Worm (Caenorhabditis elegans) whole organism, L2 larva: Measurements from ENCODE around the gene cyp-14A3.

Source experiments
- dmd-4 ChIP-seq: sonication (generic microtip); optimal IDR thresholded peaks from 2 replicates; lab custom pipeline; 2017; ENCODE audit warnings: missing biosample characterization, missing genetic modification characterization
- elt-3 ChIP-seq: sonication (generic microtip); optimal IDR thresholded peaks from 2 replicates; lab custom pipeline; 2017; ENCODE audit warnings: missing biosample characterization, missing genetic modification characterization
- lin-13 ChIP-seq: fragments of 150-350 bp; optimal IDR thresholded peaks from 2 replicates; lab custom pipeline; 2014; ENCODE audit warnings: missing biosample characterization, missing genetic modification reagents, missing genetic modification characterization
- nhr-25 ChIP-seq: fragments of 150-350 bp; sonication (generic microtip); optimal IDR thresholded peaks from 3 replicates; lab custom pipeline; 2014; ENCODE audit warnings: missing biosample characterization, missing genetic modification characterization
- sma-9 ChIP-seq, 2 experiments: fragments of 150-350 bp in 1 of 2; sonication (generic microtip) in 1 of 2; optimal IDR thresholded peaks; 2 replicates each; lab custom pipeline; 2014 to 2016; ENCODE audit warnings: missing genetic modification characterization in 2 of 2, mild to moderate bottlenecking in 1 of 2, missing biosample characterization in 1 of 2, missing compliant biosample characterization in 1 of 2, missing genetic modification reagents in 1 of 2, moderate library complexity in 1 of 2

- TF ChIP-seq sma-9 (GFP tag; optimal IDR thresholded peaks at IDR 0.05; lab: Kevin White, UChicago) = no peak
- TF ChIP-seq sma-9 (tag; optimal IDR thresholded peaks at IDR 0.05; lab: Kevin White, UChicago) = no peak
- TF ChIP-seq nhr-25 = no peak
- TF ChIP-seq dmd-4 (tag; lab: Kevin White, UChicago) = no peak
- TF ChIP-seq elt-3 (tag; lab: Kevin White, UChicago) = no peak
- no peak for TF ChIP-seq lin-13 (GFP tag; lab: Kevin White, UChicago)
Observed at ce11 chrX:13245090-13245489, 28.9 kb downstream of the cyp-14A3 start, which contains the start of gene hpl-1.
